Worm (Caenorhabditis elegans) whole organism, L1 larva: ENCODE results near the gene gei-1.
A peak's percentile ranks its signal among the peaks of the same experiment; 100 is the strongest.

Source experiments
- C04F5.9 ChIP-seq: sonication (generic microtip); optimal IDR thresholded peaks from 2 replicates; lab custom pipeline; 2016; ENCODE audit warnings: missing genetic modification characterization, missing compliant biosample characterization
- Y116A8C.19 ChIP-seq: sonication (generic microtip); optimal IDR thresholded peaks from 2 replicates; lab custom pipeline; 2016; ENCODE audit warnings: missing compliant biosample characterization, missing genetic modification characterization, borderline replicate concordance
- aha-1 ChIP-seq: fragments of 150-350 bp; optimal IDR thresholded peaks from 2 replicates; lab custom pipeline; 2014; ENCODE audit warnings: missing biosample characterization, missing genetic modification characterization
- alr-1 ChIP-seq: fragments of 200-800 bp; sonication (Bioruptor generic); optimal IDR thresholded peaks from 2 replicates; lab custom pipeline; 2018; ENCODE audit warnings: borderline replicate concordance, mild to moderate bottlenecking, missing genetic modification characterization, missing compliant biosample characterization
- aly-2 ChIP-seq: fragments of 150-350 bp; optimal IDR thresholded peaks from 2 replicates; lab custom pipeline; 2014; ENCODE audit warnings: missing biosample characterization, missing genetic modification characterization
- ama-1 ChIP-seq: fragments of 150-350 bp; optimal IDR thresholded peaks from 2 replicates; lab custom pipeline; 2014
- blmp-1 ChIP-seq: fragments of 150-350 bp; optimal IDR thresholded peaks from 2 replicates; lab custom pipeline; 2014; ENCODE audit warnings: missing biosample characterization, missing genetic modification characterization
- ceh-63 ChIP-seq: fragments of 200-800 bp; sonication (Bioruptor generic); optimal IDR thresholded peaks from 2 replicates; lab custom pipeline; 2018; ENCODE audit warnings: mild to moderate bottlenecking, missing genetic modification characterization, missing compliant biosample characterization
- ceh-90 ChIP-seq: sonication (generic microtip); optimal IDR thresholded peaks from 2 replicates; lab custom pipeline; 2016; ENCODE audit warnings: missing genetic modification characterization, missing compliant biosample characterization
- ces-1 ChIP-seq: fragments of 150-350 bp; optimal IDR thresholded peaks from 2 replicates; lab custom pipeline; 2014; ENCODE audit warnings: missing biosample characterization, missing genetic modification reagents, missing genetic modification characterization
- dpl-1 ChIP-seq, 3 experiments: fragments of 150-350 bp in 2 of 3; sonication (generic microtip) in 1 of 3; optimal IDR thresholded peaks; 2 replicates each; lab custom pipeline; 2014 to 2017; ENCODE audit warnings: missing biosample characterization in 3 of 3, missing genetic modification characterization in 3 of 3, missing genetic modification reagents in 3 of 3
- dsc-1 ChIP-seq: sonication (generic microtip); optimal IDR thresholded peaks from 2 replicates; lab custom pipeline; 2016; ENCODE audit warnings: mild to moderate bottlenecking, missing genetic modification characterization, missing compliant biosample characterization
- efl-3 ChIP-seq: fragments of 200-800 bp; sonication (Bioruptor generic); optimal IDR thresholded peaks from 2 replicates; lab custom pipeline; 2018; ENCODE audit warnings: mild to moderate bottlenecking, missing genetic modification characterization, missing compliant biosample characterization
- egl-13 ChIP-seq: sonication (generic microtip); optimal IDR thresholded peaks from 2 replicates; lab custom pipeline; 2016; ENCODE audit warnings: missing genotype, missing genetic modification reagents, missing genetic modification characterization, missing compliant biosample characterization
- egl-27 ChIP-seq, 2 experiments: fragments of 150-350 bp in 1 of 2; sonication (generic microtip); optimal IDR thresholded peaks; 3 replicates each; lab custom pipeline; 2017 to 2018; ENCODE audit warnings: missing biosample characterization in 2 of 2, missing genetic modification characterization in 2 of 2, missing genetic modification reagents in 2 of 2
- elt-2 ChIP-seq: sonication (generic microtip); optimal IDR thresholded peaks from 2 replicates; lab custom pipeline; 2016; ENCODE audit warnings: missing genetic modification characterization, mild to moderate bottlenecking, inconsistent platforms, missing compliant biosample characterization, missing genetic modification reagents
- ets-5 ChIP-seq: fragments of 200-800 bp; sonication (Bioruptor generic); IDR thresholded peaks from 2 replicates; pipeline ENCODE4 v1.3.6; 2022; ENCODE audit warnings: missing genetic modification characterization, missing compliant biosample characterization
- fkh-10 ChIP-seq: sonication (generic microtip); optimal IDR thresholded peaks from 2 replicates; lab custom pipeline; 2017; ENCODE audit warnings: missing biosample characterization, missing genetic modification reagents, missing genetic modification characterization
- fkh-4 ChIP-seq: sonication (generic microtip); optimal IDR thresholded peaks from 2 replicates; lab custom pipeline; 2016; ENCODE audit warnings: missing compliant biosample characterization, missing genetic modification characterization, borderline replicate concordance
- fkh-8 ChIP-seq: sonication (generic microtip); optimal IDR thresholded peaks from 2 replicates; lab custom pipeline; 2016; ENCODE audit warnings: mild to moderate bottlenecking, missing genetic modification characterization, missing compliant biosample characterization
- fos-1 ChIP-seq: fragments of 150-350 bp; optimal IDR thresholded peaks from 2 replicates; lab custom pipeline; 2014; ENCODE audit warnings: missing biosample characterization, missing genetic modification characterization
- hlh-17 ChIP-seq: fragments of 200-800 bp; sonication (Bioruptor generic); optimal IDR thresholded peaks from 2 replicates; lab custom pipeline; 2018; ENCODE audit warnings: missing genetic modification characterization, mild to moderate bottlenecking, missing compliant biosample characterization, moderate library complexity, borderline replicate concordance
- hpl-2 ChIP-seq: fragments of 150-350 bp; optimal IDR thresholded peaks from 2 replicates; lab custom pipeline; 2014; ENCODE audit warnings: missing biosample characterization, missing genetic modification reagents, missing genetic modification characterization
- lin-13 ChIP-seq: fragments of 150-350 bp; optimal IDR thresholded peaks from 2 replicates; lab custom pipeline; 2014; ENCODE audit warnings: missing biosample characterization, missing genetic modification reagents, missing genetic modification characterization
- lin-14 ChIP-seq: fragments of 200-800 bp; sonication (Bioruptor generic); optimal IDR thresholded peaks from 2 replicates; lab custom pipeline; 2018; ENCODE audit warnings: mild to moderate bottlenecking, missing genetic modification characterization, moderate library complexity, missing compliant biosample characterization
- lin-15B ChIP-seq: fragments of 150-350 bp; sonication (generic microtip); optimal IDR thresholded peaks from 3 replicates; lab custom pipeline; 2014; ENCODE audit warnings: missing biosample characterization, missing genetic modification characterization
- lin-35 ChIP-seq, 2 experiments: fragments of 150-350 bp; optimal IDR thresholded peaks; 2 replicates each; lab custom pipeline; 2014; ENCODE audit warnings: missing biosample characterization in 2 of 2, missing genetic modification characterization in 2 of 2, missing genetic modification reagents in 2 of 2
- lin-39 ChIP-seq: fragments of 150-350 bp; optimal IDR thresholded peaks from 2 replicates; lab custom pipeline; 2014; ENCODE audit warnings: missing biosample characterization, missing genetic modification reagents, missing genetic modification characterization
- lir-3 ChIP-seq: sonication (generic microtip); optimal IDR thresholded peaks from 2 replicates; lab custom pipeline; 2016; ENCODE audit warnings: mild to moderate bottlenecking, missing genetic modification characterization, moderate library complexity, missing compliant biosample characterization; ENCODE audit not compliant: poor library complexity
- lsy-2 ChIP-seq, 2 experiments: fragments of 150-350 bp; optimal IDR thresholded peaks; 2 replicates each; lab custom pipeline; 2014; ENCODE audit warnings: missing biosample characterization in 2 of 2, missing genetic modification characterization in 2 of 2
- mdl-1 ChIP-seq, 2 experiments: fragments of 150-350 bp; optimal IDR thresholded peaks; 2 replicates each; lab custom pipeline; 2014 to 2017; ENCODE audit warnings: missing biosample characterization in 2 of 2, missing genetic modification characterization in 2 of 2, inconsistent platforms in 1 of 2
- mef-2 ChIP-seq: fragments of 150-350 bp; optimal IDR thresholded peaks from 2 replicates; lab custom pipeline; 2014; ENCODE audit warnings: missing biosample characterization, missing genetic modification characterization
- mep-1 ChIP-seq: fragments of 150-350 bp; optimal IDR thresholded peaks from 2 replicates; lab custom pipeline; 2014; ENCODE audit warnings: missing biosample characterization, missing genetic modification characterization
- nhr-12 ChIP-seq: sonication (generic microtip); optimal IDR thresholded peaks from 2 replicates; lab custom pipeline; 2017; ENCODE audit warnings: missing biosample characterization, missing genetic modification characterization
- nhr-20 ChIP-seq: sonication (generic microtip); optimal IDR thresholded peaks from 2 replicates; lab custom pipeline; 2016; ENCODE audit warnings: mild to moderate bottlenecking, missing genetic modification characterization, missing compliant biosample characterization
- nhr-47 ChIP-seq: sonication (generic microtip); optimal IDR thresholded peaks from 2 replicates; lab custom pipeline; 2016; ENCODE audit warnings: mild to moderate bottlenecking, missing genetic modification characterization, moderate library complexity, missing compliant biosample characterization
- nhr-71 ChIP-seq: sonication (generic microtip); optimal IDR thresholded peaks from 2 replicates; lab custom pipeline; 2016; ENCODE audit warnings: mild to moderate bottlenecking, missing genetic modification characterization, moderate library complexity, missing compliant biosample characterization
- nhr-76 ChIP-seq: sonication (generic microtip); optimal IDR thresholded peaks from 2 replicates; lab custom pipeline; 2017; ENCODE audit warnings: missing biosample characterization, missing genetic modification characterization
- nhr-77 ChIP-seq: fragments of 150-350 bp; optimal IDR thresholded peaks from 2 replicates; lab custom pipeline; 2014; ENCODE audit warnings: missing biosample characterization, missing genetic modification characterization
- nhr-84 ChIP-seq: sonication (generic microtip); optimal IDR thresholded peaks from 2 replicates; lab custom pipeline; 2017; ENCODE audit warnings: missing biosample characterization, missing genetic modification characterization
- nhr-90 ChIP-seq: sonication (generic microtip); optimal IDR thresholded peaks from 2 replicates; lab custom pipeline; 2016; ENCODE audit warnings: mild to moderate bottlenecking, missing genetic modification characterization, missing compliant biosample characterization; ENCODE audit not compliant: poor library complexity
- pax-3 ChIP-seq: fragments of 200-800 bp; sonication (Bioruptor generic); optimal IDR thresholded peaks from 2 replicates; lab custom pipeline; 2018; ENCODE audit warnings: mild to moderate bottlenecking, missing genetic modification characterization, moderate library complexity, missing compliant biosample characterization
- pqm-1 ChIP-seq: sonication (generic microtip); optimal IDR thresholded peaks from 3 replicates; lab custom pipeline; 2017; ENCODE audit warnings: missing biosample characterization, missing genetic modification characterization
- skn-1 ChIP-seq: fragments of 150-350 bp; optimal IDR thresholded peaks from 2 replicates; lab custom pipeline; 2014; ENCODE audit warnings: missing biosample characterization, missing genetic modification characterization
- sup-37 ChIP-seq: fragments of 200-800 bp; sonication (Bioruptor generic); optimal IDR thresholded peaks from 2 replicates; lab custom pipeline; 2018; ENCODE audit warnings: mild to moderate bottlenecking, missing genetic modification characterization, missing compliant biosample characterization
- tbx-2 ChIP-seq: sonication (generic microtip); optimal IDR thresholded peaks from 2 replicates; lab custom pipeline; 2016; ENCODE audit warnings: missing genetic modification characterization, missing compliant biosample characterization
- tlp-1 ChIP-seq: fragments of 150-350 bp; optimal IDR thresholded peaks from 2 replicates; lab custom pipeline; 2014; ENCODE audit warnings: missing biosample characterization, missing genetic modification characterization
- unc-62 ChIP-seq: fragments of 150-350 bp; optimal IDR thresholded peaks from 2 replicates; lab custom pipeline; 2014; ENCODE audit warnings: missing biosample characterization, missing genetic modification reagents, missing genetic modification characterization
- unc-98 ChIP-seq: fragments of 200-800 bp; sonication (Bioruptor generic); IDR thresholded peaks from 2 replicates; pipeline ENCODE4 v1.3.6; 2022; ENCODE audit warnings: missing genetic modification characterization, missing compliant biosample characterization
- xbp-1 ChIP-seq: sonication (generic microtip); optimal IDR thresholded peaks from 2 replicates; lab custom pipeline; 2016; ENCODE audit warnings: missing genetic modification characterization, missing compliant biosample characterization
- zip-4 ChIP-seq: fragments of 200-800 bp; sonication (Bioruptor generic); optimal IDR thresholded peaks from 2 replicates; lab custom pipeline; 2018; ENCODE audit warnings: mild to moderate bottlenecking, missing genetic modification characterization, moderate library complexity, missing compliant biosample characterization
- ztf-4 ChIP-seq: fragments of 150-350 bp; optimal IDR thresholded peaks from 2 replicates; lab custom pipeline; 2014; ENCODE audit warnings: missing biosample characterization, missing genetic modification characterization

Gene gei-1

ce11 chrIII:3389426-3390020, 44.9 kb downstream of the gei-1 start, which contains the start of the genes elmd-1 and hecw-1:
TSS of gene elmd-1 (plus strand) at chrIII:3389919.
TSS of gene hecw-1 (minus strand) at chrIII:3389970.
- TF ChIP-seq lin-13 (GFP tag; lab: Kevin White, UChicago): peak; percentile 31
- TF ChIP-seq nhr-12 (tag; lab: Kevin White, UChicago): no peak
- no peak for TF ChIP-seq blmp-1 (tag; lab: Kevin White, UChicago)
- TF ChIP-seq aha-1 (tag; lab: Kevin White, UChicago): no peak
- peak; percentile 1 for TF ChIP-seq fos-1 (tag; lab: Kevin White, UChicago)
- no peak for TF ChIP-seq ceh-63 (GFP tag; lab: Kevin White, UChicago)
- peak in 1 of 3 experiments; percentile 38 for TF ChIP-seq dpl-1 (GFP tag; optimal IDR thresholded peaks at IDR 0.05; lab: Kevin White, UChicago)
- no peak for TF ChIP-seq fkh-4 (tag; lab: Kevin White, UChicago)
- peak; percentile 14 for TF ChIP-seq nhr-77
- no peak for TF ChIP-seq unc-62
- no peak for TF ChIP-seq lir-3 (tag; lab: Kevin White, UChicago)
- no peak for TF ChIP-seq fkh-8 (tag; lab: Kevin White, UChicago)
- no peak for TF ChIP-seq ama-1 (lab: Kevin White, UChicago)
- no peak for TF ChIP-seq ces-1 (GFP tag; lab: Kevin White, UChicago)
- TF ChIP-seq nhr-20 (tag; lab: Kevin White, UChicago): peak; percentile 56
- no peak for TF ChIP-seq hlh-17 (GFP tag; lab: Kevin White, UChicago)
- TF ChIP-seq tbx-2: peak; percentile 54
- TF ChIP-seq zip-4 (GFP tag; lab: Kevin White, UChicago): peak; percentile 41
- TF ChIP-seq mdl-1 (tag; optimal IDR thresholded peaks at IDR 0.05; lab: Kevin White, UChicago): no peak
- TF ChIP-seq mep-1: no peak
- no peak for TF ChIP-seq nhr-84 (tag; lab: Kevin White, UChicago)
- no peak for TF ChIP-seq lin-39 (tag; lab: Kevin White, UChicago)
- TF ChIP-seq lin-15B (tag; lab: Kevin White, UChicago): no peak
- TF ChIP-seq tlp-1 (tag; lab: Kevin White, UChicago): no peak
- no peak for TF ChIP-seq ceh-90 (tag; lab: Kevin White, UChicago)
- TF ChIP-seq xbp-1 (tag; lab: Kevin White, UChicago): peak; percentile 52
- no peak for TF ChIP-seq alr-1
- no peak for TF ChIP-seq efl-3 (GFP tag; lab: Kevin White, UChicago)
- TF ChIP-seq fkh-10 (GFP tag; lab: Kevin White, UChicago): no peak
- peak; percentile 65 for TF ChIP-seq dsc-1 (tag; lab: Kevin White, UChicago)
- TF ChIP-seq lin-35 (GFP tag; optimal IDR thresholded peaks at IDR 0.05; lab: Kevin White, UChicago): peak; percentile 20 to 64
- peak; percentile 64 for TF ChIP-seq nhr-90
- TF ChIP-seq egl-27 (tag; optimal IDR thresholded peaks at IDR 0.05; lab: Kevin White, UChicago): no peak
- peak; percentile 41 for TF ChIP-seq elt-2 (tag; lab: Kevin White, UChicago)
- no peak for TF ChIP-seq hpl-2 (GFP tag; lab: Kevin White, UChicago)
- TF ChIP-seq pqm-1: no peak
- no peak for TF ChIP-seq pax-3 (tag; lab: Kevin White, UChicago)
- TF ChIP-seq mef-2 (tag; lab: Kevin White, UChicago): no peak
- peak; percentile 67 for TF ChIP-seq nhr-47 (tag; lab: Kevin White, UChicago)
- peak; percentile 66 for TF ChIP-seq nhr-71 (tag; lab: Kevin White, UChicago)
- peak; percentile 14 to 55 for TF ChIP-seq lsy-2 (tag; optimal IDR thresholded peaks at IDR 0.05; lab: Kevin White, UChicago)
- TF ChIP-seq nhr-76 (tag; lab: Kevin White, UChicago): no peak
- no peak for TF ChIP-seq egl-13 (tag; lab: Kevin White, UChicago)
- peak; percentile 28 for TF ChIP-seq C04F5.9 (tag; lab: Kevin White, UChicago)
- TF ChIP-seq lin-14 (GFP tag; lab: Kevin White, UChicago): peak; percentile 66
- 0 out of 2 replicates have a peak, but pooled peaks have one; percentile 18 for TF ChIP-seq unc-98 (GFP tag; lab: Robert Waterston, UW)
- no peak for TF ChIP-seq aly-2 (tag; lab: Kevin White, UChicago)
- TF ChIP-seq skn-1: no peak
- TF ChIP-seq Y116A8C.19 (tag; lab: Kevin White, UChicago): no peak
- TF ChIP-seq sup-37: no peak
- no peak for TF ChIP-seq ztf-4
- TF ChIP-seq ets-5 (GFP tag; lab: Robert Waterston, UW): no peak
